Worm (Caenorhabditis elegans) whole organism, L1 larva: ENCODE results near the gene T06D8.10.

Experiments
- C04F5.9 ChIP-seq: sonication (generic microtip); optimal IDR thresholded peaks from 2 replicates; lab custom pipeline; 2016; ENCODE audit warnings: missing genetic modification characterization, missing compliant biosample characterization
- C16A3.4 ChIP-seq: fragments of 150-350 bp; optimal IDR thresholded peaks from 2 replicates; lab custom pipeline; 2014; ENCODE audit warnings: missing biosample characterization, missing genetic modification characterization
- F16B12.6 ChIP-seq: fragments of 150-350 bp; optimal IDR thresholded peaks from 2 replicates; lab custom pipeline; 2014; ENCODE audit warnings: missing biosample characterization, missing genetic modification characterization
- aly-2 ChIP-seq: fragments of 150-350 bp; optimal IDR thresholded peaks from 2 replicates; lab custom pipeline; 2014; ENCODE audit warnings: missing biosample characterization, missing genetic modification characterization
- blmp-1 ChIP-seq: fragments of 150-350 bp; optimal IDR thresholded peaks from 2 replicates; lab custom pipeline; 2014; ENCODE audit warnings: missing biosample characterization, missing genetic modification characterization
- ceh-63 ChIP-seq: fragments of 200-800 bp; sonication (Bioruptor generic); optimal IDR thresholded peaks from 2 replicates; lab custom pipeline; 2018; ENCODE audit warnings: mild to moderate bottlenecking, missing genetic modification characterization, missing compliant biosample characterization
- ceh-8 ChIP-seq: fragments of 200-800 bp; sonication (Bioruptor generic); optimal IDR thresholded peaks from 2 replicates; lab custom pipeline; 2018; ENCODE audit warnings: mild to moderate bottlenecking, missing genetic modification characterization, moderate library complexity, missing compliant biosample characterization
- ceh-88 ChIP-seq: fragments of 200-800 bp; sonication (Bioruptor generic); IDR thresholded peaks from 2 replicates; pipeline ENCODE4 v1.3.6; 2022; ENCODE audit warnings: missing genetic modification characterization, missing compliant biosample characterization
- ces-1 ChIP-seq: fragments of 150-350 bp; optimal IDR thresholded peaks from 2 replicates; lab custom pipeline; 2014; ENCODE audit warnings: missing biosample characterization, missing genetic modification reagents, missing genetic modification characterization
- dpl-1 ChIP-seq, 3 experiments: fragments of 150-350 bp in 2 of 3; sonication (generic microtip) in 1 of 3; optimal IDR thresholded peaks; 2 replicates each; lab custom pipeline; 2014 to 2017; ENCODE audit warnings: missing biosample characterization in 3 of 3, missing genetic modification characterization in 3 of 3, missing genetic modification reagents in 3 of 3
- efl-3 ChIP-seq: fragments of 200-800 bp; sonication (Bioruptor generic); optimal IDR thresholded peaks from 2 replicates; lab custom pipeline; 2018; ENCODE audit warnings: mild to moderate bottlenecking, missing genetic modification characterization, missing compliant biosample characterization
- egl-27 ChIP-seq, 2 experiments: fragments of 150-350 bp in 1 of 2; sonication (generic microtip); optimal IDR thresholded peaks; 3 replicates each; lab custom pipeline; 2017 to 2018; ENCODE audit warnings: missing biosample characterization in 2 of 2, missing genetic modification characterization in 2 of 2, missing genetic modification reagents in 2 of 2
- elt-3 ChIP-seq, 6 experiments: fragments of 150-350 bp in 1 of 6; sonication (generic microtip); optimal IDR thresholded peaks; 2 replicates each; lab custom pipeline; 2017 to 2018; ENCODE audit warnings: missing biosample characterization in 6 of 6, missing genetic modification characterization in 6 of 6, inconsistent platforms in 1 of 6
- fkh-10 ChIP-seq: sonication (generic microtip); optimal IDR thresholded peaks from 2 replicates; lab custom pipeline; 2017; ENCODE audit warnings: missing biosample characterization, missing genetic modification reagents, missing genetic modification characterization
- fkh-4 ChIP-seq: sonication (generic microtip); optimal IDR thresholded peaks from 2 replicates; lab custom pipeline; 2016; ENCODE audit warnings: missing compliant biosample characterization, missing genetic modification characterization, borderline replicate concordance
- grh-1 ChIP-seq: fragments of 200-800 bp; sonication (Bioruptor generic); IDR thresholded peaks from 2 replicates; pipeline ENCODE4 v1.3.6; 2022; ENCODE audit warnings: missing genetic modification reagents, missing genetic modification characterization, missing compliant biosample characterization
- isw-1 ChIP-seq: fragments of 200-800 bp; sonication (Bioruptor generic); IDR thresholded peaks from 2 replicates; pipeline ENCODE4 v1.3.6; 2022; ENCODE audit warnings: missing genetic modification characterization, missing compliant biosample characterization
- lin-14 ChIP-seq: fragments of 200-800 bp; sonication (Bioruptor generic); optimal IDR thresholded peaks from 2 replicates; lab custom pipeline; 2018; ENCODE audit warnings: mild to moderate bottlenecking, missing genetic modification characterization, moderate library complexity, missing compliant biosample characterization
- lin-35 ChIP-seq, 2 experiments: fragments of 150-350 bp; optimal IDR thresholded peaks; 2 replicates each; lab custom pipeline; 2014; ENCODE audit warnings: missing biosample characterization in 2 of 2, missing genetic modification characterization in 2 of 2, missing genetic modification reagents in 2 of 2
- lin-39 ChIP-seq: fragments of 150-350 bp; optimal IDR thresholded peaks from 2 replicates; lab custom pipeline; 2014; ENCODE audit warnings: missing biosample characterization, missing genetic modification reagents, missing genetic modification characterization
- lir-3 ChIP-seq: sonication (generic microtip); optimal IDR thresholded peaks from 2 replicates; lab custom pipeline; 2016; ENCODE audit warnings: mild to moderate bottlenecking, missing genetic modification characterization, moderate library complexity, missing compliant biosample characterization; ENCODE audit not compliant: poor library complexity
- mab-9 ChIP-seq: fragments of 200-800 bp; sonication (Bioruptor generic); IDR thresholded peaks from 2 replicates; pipeline ENCODE4 v1.3.6; 2022; ENCODE audit warnings: missing genetic modification reagents, missing genetic modification characterization, missing compliant biosample characterization
- mdl-1 ChIP-seq, 2 experiments: fragments of 150-350 bp; optimal IDR thresholded peaks; 2 replicates each; lab custom pipeline; 2014 to 2017; ENCODE audit warnings: missing biosample characterization in 2 of 2, missing genetic modification characterization in 2 of 2, inconsistent platforms in 1 of 2
- mep-1 ChIP-seq: fragments of 150-350 bp; optimal IDR thresholded peaks from 2 replicates; lab custom pipeline; 2014; ENCODE audit warnings: missing biosample characterization, missing genetic modification characterization
- nhr-11 ChIP-seq: fragments of 150-350 bp; optimal IDR thresholded peaks from 2 replicates; lab custom pipeline; 2014; ENCODE audit warnings: missing biosample characterization, missing genetic modification characterization
- nhr-12 ChIP-seq: sonication (generic microtip); optimal IDR thresholded peaks from 2 replicates; lab custom pipeline; 2017; ENCODE audit warnings: missing biosample characterization, missing genetic modification characterization
- nhr-20 ChIP-seq: sonication (generic microtip); optimal IDR thresholded peaks from 2 replicates; lab custom pipeline; 2016; ENCODE audit warnings: mild to moderate bottlenecking, missing genetic modification characterization, missing compliant biosample characterization
- nhr-237 ChIP-seq: fragments of 150-350 bp; optimal IDR thresholded peaks from 2 replicates; lab custom pipeline; 2014; ENCODE audit warnings: missing biosample characterization, missing genetic modification characterization
- nhr-28 ChIP-seq: fragments of 150-350 bp; optimal IDR thresholded peaks from 2 replicates; lab custom pipeline; 2014; ENCODE audit warnings: missing biosample characterization, missing genetic modification characterization
- nhr-47 ChIP-seq: sonication (generic microtip); optimal IDR thresholded peaks from 2 replicates; lab custom pipeline; 2016; ENCODE audit warnings: mild to moderate bottlenecking, missing genetic modification characterization, moderate library complexity, missing compliant biosample characterization
- nhr-71 ChIP-seq: sonication (generic microtip); optimal IDR thresholded peaks from 2 replicates; lab custom pipeline; 2016; ENCODE audit warnings: mild to moderate bottlenecking, missing genetic modification characterization, moderate library complexity, missing compliant biosample characterization
- nhr-76 ChIP-seq: sonication (generic microtip); optimal IDR thresholded peaks from 2 replicates; lab custom pipeline; 2017; ENCODE audit warnings: missing biosample characterization, missing genetic modification characterization
- nhr-85 ChIP-seq: sonication (generic microtip); peaks from one replicate; lab custom pipeline; 2016; ENCODE audit warnings: missing genetic modification characterization, inconsistent platforms, missing compliant biosample characterization
- nhr-90 ChIP-seq: sonication (generic microtip); optimal IDR thresholded peaks from 2 replicates; lab custom pipeline; 2016; ENCODE audit warnings: mild to moderate bottlenecking, missing genetic modification characterization, missing compliant biosample characterization; ENCODE audit not compliant: poor library complexity
- pqm-1 ChIP-seq: sonication (generic microtip); optimal IDR thresholded peaks from 3 replicates; lab custom pipeline; 2017; ENCODE audit warnings: missing biosample characterization, missing genetic modification characterization
- rnt-1 ChIP-seq: sonication (generic microtip); optimal IDR thresholded peaks from 2 replicates; lab custom pipeline; 2016; ENCODE audit warnings: mild to moderate bottlenecking, missing genetic modification characterization, moderate library complexity, missing compliant biosample characterization
- skn-1 ChIP-seq: fragments of 150-350 bp; optimal IDR thresholded peaks from 2 replicates; lab custom pipeline; 2014; ENCODE audit warnings: missing biosample characterization, missing genetic modification characterization
- snpc-4 ChIP-seq: fragments of 150-350 bp; optimal IDR thresholded peaks from 2 replicates; lab custom pipeline; 2014; ENCODE audit warnings: missing biosample characterization, missing genetic modification characterization
- snu-23 ChIP-seq: sonication (generic microtip); optimal IDR thresholded peaks from 2 replicates; lab custom pipeline; 2016; ENCODE audit warnings: missing genetic modification characterization, missing compliant biosample characterization
- sox-4 ChIP-seq: sonication (generic microtip); optimal IDR thresholded peaks from 2 replicates; lab custom pipeline; 2016; ENCODE audit warnings: missing genetic modification characterization, missing compliant biosample characterization
- sup-37 ChIP-seq: fragments of 200-800 bp; sonication (Bioruptor generic); optimal IDR thresholded peaks from 2 replicates; lab custom pipeline; 2018; ENCODE audit warnings: mild to moderate bottlenecking, missing genetic modification characterization, missing compliant biosample characterization
- swsn-7 ChIP-seq: sonication (generic microtip); optimal IDR thresholded peaks from 2 replicates; lab custom pipeline; 2016; ENCODE audit warnings: missing genetic modification characterization, missing compliant biosample characterization
- unc-30 ChIP-seq: sonication (generic microtip); optimal IDR thresholded peaks from 2 replicates; lab custom pipeline; 2017; ENCODE audit warnings: missing biosample characterization, missing genetic modification characterization
- unc-86 ChIP-seq: sonication (generic microtip); optimal IDR thresholded peaks from 2 replicates; lab custom pipeline; 2016; ENCODE audit warnings: missing genetic modification characterization, missing compliant biosample characterization
- unc-98 ChIP-seq: fragments of 200-800 bp; sonication (Bioruptor generic); IDR thresholded peaks from 2 replicates; pipeline ENCODE4 v1.3.6; 2022; ENCODE audit warnings: missing genetic modification characterization, missing compliant biosample characterization
- zip-4 ChIP-seq: fragments of 200-800 bp; sonication (Bioruptor generic); optimal IDR thresholded peaks from 2 replicates; lab custom pipeline; 2018; ENCODE audit warnings: mild to moderate bottlenecking, missing genetic modification characterization, moderate library complexity, missing compliant biosample characterization

Gene T06D8.10

ce11 chrII:11221771-11222355 is 25.5 kb downstream of the T06D8.10 start, which contains the start of gene plpr-1:
plpr-1 (plus strand) TSS chrII:11222305.
- TF ChIP-seq ceh-8 = no peak
- TF ChIP-seq swsn-7 = no peak
- no peak for TF ChIP-seq mdl-1 (tag; optimal IDR thresholded peaks at IDR 0.05; lab: Kevin White, UChicago)
- no peak for TF ChIP-seq nhr-12 (tag; lab: Kevin White, UChicago)

- TF ChIP-seq zip-4 = no peak
- TF ChIP-seq fkh-4 = no peak
- TF ChIP-seq nhr-20 (tag; lab: Kevin White, UChicago) = no peak
- no peak for TF ChIP-seq isw-1 (GFP tag; lab: Robert Waterston, UW)
- TF ChIP-seq nhr-71 (tag; lab: Kevin White, UChicago) = no peak
- no peak for TF ChIP-seq lir-3
- TF ChIP-seq sup-37 (GFP tag; lab: Kevin White, UChicago) = no peak
- TF ChIP-seq swsn-7 = no peak
- no peak for TF ChIP-seq mab-9
- TF ChIP-seq ceh-88 (GFP tag; lab: Robert Waterston, UW) = no peak
- no peak for TF ChIP-seq unc-98 (GFP tag; lab: Robert Waterston, UW)
- peak; percentile 70 for TF ChIP-seq lin-14 (GFP tag; lab: Kevin White, UChicago)
- TF ChIP-seq ces-1 = no peak
- no peak for TF ChIP-seq nhr-76 (tag; lab: Kevin White, UChicago)
- peak; percentile 17 for TF ChIP-seq snu-23
- TF ChIP-seq snpc-4 (tag; lab: Kevin White, UChicago) = no peak
- TF ChIP-seq sox-4 (tag; lab: Kevin White, UChicago) = no peak
- TF ChIP-seq fkh-10 (GFP tag; lab: Kevin White, UChicago) = no peak
- no peak for TF ChIP-seq C16A3.4
- no peak for TF ChIP-seq lin-39 (tag; lab: Kevin White, UChicago)
- no peak for TF ChIP-seq rnt-1 (tag; lab: Kevin White, UChicago)
- peak; percentile 96 for TF ChIP-seq blmp-1
- TF ChIP-seq nhr-90 (tag; lab: Kevin White, UChicago) = no peak
- no peak for TF ChIP-seq pqm-1 (tag; lab: Kevin White, UChicago)
- TF ChIP-seq dpl-1 (GFP tag; optimal IDR thresholded peaks at IDR 0.05; lab: Kevin White, UChicago) = no peak
- TF ChIP-seq ceh-63 (GFP tag; lab: Kevin White, UChicago) = no peak
- TF ChIP-seq efl-3 = no peak
- peak; percentile 92 for TF ChIP-seq nhr-85 (tag; lab: Kevin White, UChicago)
- TF ChIP-seq mep-1 (tag; lab: Kevin White, UChicago) = peak; percentile 9
- TF ChIP-seq, all 84 proteins: peak for 5
These were observed 41.5 kb downstream of the T06D8.10 start for ce11 chrII:11205783-11206182.

ce11 chrII:11204731-11205130 is 42.6 kb downstream of the T06D8.10 start:
- TF ChIP-seq aly-2 (tag; lab: Kevin White, UChicago) = no peak
- TF ChIP-seq blmp-1 = peak; percentile 54
- no peak for TF ChIP-seq mab-9
- no peak for TF ChIP-seq grh-1 (GFP tag; lab: Robert Waterston, UW)
- TF ChIP-seq rnt-1 (tag; lab: Kevin White, UChicago) = no peak
- TF ChIP-seq ces-1 = no peak
- TF ChIP-seq egl-27 (tag; optimal IDR thresholded peaks at IDR 0.05; lab: Kevin White, UChicago) = no peak
- peak; percentile 70 for TF ChIP-seq nhr-85 (tag; lab: Kevin White, UChicago)
- TF ChIP-seq unc-30 (tag; lab: Kevin White, UChicago) = no peak
- TF ChIP-seq lin-35 (GFP tag; optimal IDR thresholded peaks at IDR 0.05; lab: Kevin White, UChicago) = no peak
- TF ChIP-seq nhr-47 (tag; lab: Kevin White, UChicago) = no peak
- TF ChIP-seq ceh-8 = no peak
- TF ChIP-seq C04F5.9 = no peak
- no peak for TF ChIP-seq nhr-11
- TF ChIP-seq nhr-237 (tag; lab: Kevin White, UChicago) = no peak
- TF ChIP-seq lin-14 (GFP tag; lab: Kevin White, UChicago) = peak; percentile 35
- no peak for TF ChIP-seq unc-86 (tag; lab: Kevin White, UChicago)
- no peak for TF ChIP-seq nhr-28 (tag; lab: Kevin White, UChicago)
- no peak for TF ChIP-seq F16B12.6
- TF ChIP-seq skn-1 = no peak
- TF ChIP-seq nhr-20 (tag; lab: Kevin White, UChicago) = no peak
- TF ChIP-seq mdl-1 (tag; optimal IDR thresholded peaks at IDR 0.05; lab: Kevin White, UChicago) = no peak
- no peak for TF ChIP-seq elt-3 (tag; optimal IDR thresholded peaks at IDR 0.05; lab: Kevin White, UChicago)
